Fruit fly (Drosophila melanogaster) whole organism, adult: ENCODE data around the gene hang.

Experiments
- CG11617 ChIP-seq: fragments of 200-800 bp; sonication (Bioruptor generic); optimal IDR thresholded peaks from 2 replicates; lab custom pipeline; 2017; ENCODE audit warnings: mild to moderate bottlenecking, missing biosample characterization, missing genetic modification reagents, missing genetic modification characterization
- CG12768 ChIP-seq: fragments of 200-800 bp; sonication (Bioruptor generic); optimal IDR thresholded peaks from 2 replicates; lab custom pipeline; 2017; ENCODE audit warnings: missing biosample characterization, missing genetic modification characterization, mild to moderate bottlenecking, moderate library complexity, missing genetic modification reagents
- CG14711 ChIP-seq: fragments of 200-800 bp; sonication (Bioruptor generic); optimal IDR thresholded peaks from 2 replicates; lab custom pipeline; 2018; ENCODE audit warnings: missing biosample characterization, mild to moderate bottlenecking, missing genetic modification characterization, moderate library complexity
- CG1620 ChIP-seq: fragments of 200-800 bp; sonication (Bioruptor generic); optimal IDR thresholded peaks from 2 replicates; lab custom pipeline; 2016; ENCODE audit warnings: missing biosample characterization, missing genetic modification characterization
- CG33017 ChIP-seq: fragments of 200-800 bp; sonication (Bioruptor generic); optimal IDR thresholded peaks from 2 replicates; lab custom pipeline; 2018; ENCODE audit warnings: missing biosample characterization, mild to moderate bottlenecking, missing genetic modification characterization, moderate library complexity
- CG5204 ChIP-seq: fragments of 200-800 bp; sonication (Bioruptor generic); optimal IDR thresholded peaks from 2 replicates; lab custom pipeline; 2016; ENCODE audit warnings: missing biosample characterization, missing genetic modification characterization
- CG7045 ChIP-seq: fragments of 200-800 bp; sonication (Bioruptor generic); optimal IDR thresholded peaks from 2 replicates; lab custom pipeline; 2017; ENCODE audit warnings: missing biosample characterization, mild to moderate bottlenecking, missing genetic modification characterization
- CG7101 ChIP-seq: fragments of 200-800 bp; sonication (Bioruptor generic); optimal IDR thresholded peaks from 2 replicates; lab custom pipeline; 2018; ENCODE audit warnings: missing biosample characterization, mild to moderate bottlenecking, missing genetic modification characterization, moderate library complexity
- Clk ChIP-seq: fragments of 200-800 bp; sonication (Bioruptor generic); optimal IDR thresholded peaks from 2 replicates; lab custom pipeline; 2017; ENCODE audit warnings: missing biosample characterization, missing genetic modification characterization
- Crg-1 ChIP-seq: fragments of 200-800 bp; sonication (Bioruptor generic); optimal IDR thresholded peaks from 2 replicates; lab custom pipeline; 2016; ENCODE audit warnings: missing biosample characterization, missing genetic modification characterization
- Hr96 ChIP-seq: fragments of 200-800 bp; sonication (Bioruptor generic); optimal IDR thresholded peaks from 2 replicates; lab custom pipeline; 2016; ENCODE audit warnings: missing biosample characterization, missing genetic modification characterization
- Mnt ChIP-seq: fragments of 200-800 bp; sonication (Bioruptor generic); optimal IDR thresholded peaks from 2 replicates; lab custom pipeline; 2016; ENCODE audit warnings: missing biosample characterization, mild to moderate bottlenecking, missing genetic modification characterization
- bab1 ChIP-seq: fragments of 200-800 bp; sonication (Bioruptor generic); optimal IDR thresholded peaks from 3 replicates; lab custom pipeline; 2019; ENCODE audit warnings: missing biosample characterization, mild to moderate bottlenecking, missing genetic modification characterization, moderate library complexity
- cic ChIP-seq: fragments of 200-800 bp; sonication (Bioruptor generic); optimal IDR thresholded peaks from 2 replicates; lab custom pipeline; 2017; ENCODE audit warnings: missing biosample characterization, mild to moderate bottlenecking, missing genetic modification characterization, moderate library complexity
- cnc ChIP-seq, 2 experiments: fragments of >200 bp; optimal IDR thresholded peaks; 2 replicates each; lab custom pipeline; 2017
- kay ChIP-seq: fragments of 200-800 bp; sonication (Bioruptor generic); peaks from one replicate; lab custom pipeline; 2016; ENCODE audit warnings: missing biosample characterization, missing genetic modification characterization, borderline replicate concordance
- ovo ChIP-seq: fragments of 200-800 bp; sonication (Bioruptor generic); optimal IDR thresholded peaks from 2 replicates; lab custom pipeline; 2016; ENCODE audit warnings: missing biosample characterization, missing genetic modification characterization
- pad ChIP-seq: fragments of 200-800 bp; sonication (Bioruptor generic); optimal IDR thresholded peaks from 3 replicates; lab custom pipeline; 2017; ENCODE audit warnings: missing biosample characterization, missing genetic modification characterization, mild to moderate bottlenecking, moderate library complexity, missing genetic modification reagents
- tj ChIP-seq: fragments of 200-800 bp; sonication (Bioruptor generic); optimal IDR thresholded peaks from 3 replicates; lab custom pipeline; 2017; ENCODE audit warnings: missing biosample characterization, mild to moderate bottlenecking, missing genetic modification characterization, moderate library complexity
- toe ChIP-seq: fragments of 200-800 bp; sonication (Bioruptor generic); optimal IDR thresholded peaks from 2 replicates; lab custom pipeline; 2016; ENCODE audit warnings: missing biosample characterization, missing genetic modification characterization

Gene hang

dm6 chrX:16406083-16406482 lies 16.5 kb upstream of the hang start:
- TF ChIP-seq Mnt (GFP tag; lab: Kevin White, UChicago), result no peak
- TF ChIP-seq tj (GFP tag; lab: Kevin White, UChicago), result no peak
- TF ChIP-seq CG33017 (tag; lab: Kevin White, UChicago), result no peak
- no peak for TF ChIP-seq CG11617 (GFP tag; lab: Kevin White, UChicago)
- no peak for TF ChIP-seq ovo (GFP tag; lab: Kevin White, UChicago)

dm6 chrX:16414451-16415368 lies 7.9 kb upstream of the hang start, which contains the start of gene Traf-like:
Gene Traf-like, plus strand, starts transcription at chrX:16415046.
- TF ChIP-seq tj (GFP tag; lab: Kevin White, UChicago) (no peak), CG11617 (GFP tag; lab: Kevin White, UChicago) (no peak), Clk (GFP tag; lab: Kevin White, UChicago) (no peak), cic (GFP tag; lab: Kevin White, UChicago) (peak; percentile 38), Mnt (GFP tag; lab: Kevin White, UChicago) (peak; percentile 22), kay (GFP tag; lab: Kevin White, UChicago) (peak; percentile 55), pad (no peak), CG5204 (no peak)

- no peak for TF ChIP-seq toe (GFP tag; lab: Kevin White, UChicago)
- TF ChIP-seq CG14711 (tag; lab: Kevin White, UChicago), result no peak
- no peak for TF ChIP-seq CG33017 (tag; lab: Kevin White, UChicago)
- no peak for TF ChIP-seq kay (GFP tag; lab: Kevin White, UChicago)
- no peak for TF ChIP-seq pad
- TF ChIP-seq CG5204, result no peak
- no peak for TF ChIP-seq Crg-1 (GFP tag; lab: Kevin White, UChicago)
- no peak for TF ChIP-seq CG1620 (GFP tag; lab: Kevin White, UChicago)
- TF ChIP-seq Clk (GFP tag; lab: Kevin White, UChicago), result no peak
- no peak for TF ChIP-seq CG11617 (GFP tag; lab: Kevin White, UChicago)
- no peak for TF ChIP-seq CG7101
- TF ChIP-seq CG7045 (GFP tag; lab: Kevin White, UChicago), result no peak
- no peak for TF ChIP-seq cic (GFP tag; lab: Kevin White, UChicago)
- TF ChIP-seq bab1 (GFP tag; lab: Kevin White, UChicago), result no peak
- TF ChIP-seq cnc (optimal IDR thresholded peaks at IDR 0.05; lab: Kevin White, UChicago), result no peak
- TF ChIP-seq CG12768, result no peak
These were observed 2.6 kb upstream of the hang start for dm6 chrX:16420048-16420447.

dm6 chrX:16420878-16421277 lies 1.8 kb upstream of the hang start:
- TF ChIP-seq CG7101 (no peak), CG11617 (GFP tag; lab: Kevin White, UChicago) (no peak), toe (GFP tag; lab: Kevin White, UChicago) (no peak), kay (GFP tag; lab: Kevin White, UChicago) (peak; percentile 56), cic (GFP tag; lab: Kevin White, UChicago) (no peak)

dm6 chrX:16421899-16422412 lies 675 bp upstream of the hang start, which contains the start of gene AnxB11:
Gene AnxB11, minus strand, starts transcription at chrX:16422265.
- TF ChIP-seq Mnt (GFP tag; lab: Kevin White, UChicago) (peak; percentile 69), bab1 (GFP tag; lab: Kevin White, UChicago) (peak; percentile 6), tj (GFP tag; lab: Kevin White, UChicago) (peak; percentile 18), CG33017 (tag; lab: Kevin White, UChicago) (no peak), cic (GFP tag; lab: Kevin White, UChicago) (no peak), CG7045 (GFP tag; lab: Kevin White, UChicago) (no peak), Clk (GFP tag; lab: Kevin White, UChicago) (no peak), CG12768 (no peak), Hr96 (GFP tag; lab: Kevin White, UChicago) (no peak), pad (peak; percentile 55), ovo (GFP tag; lab: Kevin White, UChicago) (no peak), toe (GFP tag; lab: Kevin White, UChicago) (no peak)

- TF ChIP-seq ovo (GFP tag; lab: Kevin White, UChicago) (no peak), Hr96 (GFP tag; lab: Kevin White, UChicago) (peak; percentile 44), bab1 (GFP tag; lab: Kevin White, UChicago) (peak; percentile 82), cic (GFP tag; lab: Kevin White, UChicago) (peak; percentile 7), CG11617 (GFP tag; lab: Kevin White, UChicago) (peak; percentile 19), tj (GFP tag; lab: Kevin White, UChicago) (peak; percentile 59), CG33017 (tag; lab: Kevin White, UChicago) (no peak)
These were observed 486 bp downstream of the hang start for dm6 chrX:16423125-16423509.
